Fruit fly (Drosophila melanogaster) whole organism, embryonic: ENCODE results near the gene CG31233.

ENCODE experiments used
- Asciz ChIP-seq: fragments of 200-800 bp; sonication (Bioruptor generic); optimal IDR thresholded peaks from 2 replicates; lab custom pipeline; 2017; ENCODE audit warnings: missing biosample characterization, mild to moderate bottlenecking, missing genetic modification characterization, missing genetic modification reagents
- Awh ChIP-seq: fragments of 200-800 bp; sonication (Bioruptor generic); IDR thresholded peaks from 2 replicates; pipeline ENCODE4, ENCODE4 v1.3.6; 2022; ENCODE audit warnings: missing biosample characterization, missing genetic modification characterization
- BEAF-32 ChIP-seq: fragments of 200-800 bp; sonication (Bioruptor generic); optimal IDR thresholded peaks from 3 replicates; lab custom pipeline; 2017; ENCODE audit warnings: missing biosample characterization, missing genetic modification characterization, mild to moderate bottlenecking, moderate library complexity, missing genetic modification reagents
- CG10543 ChIP-seq: fragments of 200-800 bp; sonication (Bioruptor generic); optimal IDR thresholded peaks from 3 replicates; lab custom pipeline; 2017; ENCODE audit warnings: missing biosample characterization, mild to moderate bottlenecking, missing genetic modification characterization, moderate library complexity
- CG10979 ChIP-seq: fragments of 200-800 bp; sonication (Bioruptor generic); optimal IDR thresholded peaks from 2 replicates; lab custom pipeline; 2018; ENCODE audit warnings: missing biosample characterization, mild to moderate bottlenecking, missing genetic modification characterization, moderate library complexity
- CG12104 ChIP-seq: fragments of 200-800 bp; sonication (Bioruptor generic); optimal IDR thresholded peaks from 3 replicates; lab custom pipeline; 2016; ENCODE audit warnings: missing biosample characterization, missing genetic modification characterization
- CG13424 ChIP-seq: fragments of 200-800 bp; sonication (Bioruptor generic); optimal IDR thresholded peaks from 2 replicates; lab custom pipeline; 2019; ENCODE audit warnings: missing biosample characterization, mild to moderate bottlenecking, missing genetic modification characterization, moderate library complexity
- CG14860 ChIP-seq: fragments of 200-800 bp; sonication (Bioruptor generic); IDR thresholded peaks from 3 replicates; pipeline ENCODE4 v1.3.6; 2022; ENCODE audit warnings: missing biosample characterization, missing genetic modification characterization; ENCODE audit not compliant: partially characterized antibody
- CG18476 ChIP-seq: fragments of 200-800 bp; sonication (Bioruptor generic); optimal IDR thresholded peaks from 2 replicates; lab custom pipeline; 2016; ENCODE audit warnings: missing biosample characterization, mild to moderate bottlenecking, missing genetic modification characterization
- CG2116 ChIP-seq: fragments of 200-800 bp; sonication (Bioruptor generic); optimal IDR thresholded peaks from 3 replicates; lab custom pipeline; 2018; ENCODE audit warnings: missing biosample characterization, mild to moderate bottlenecking, missing genetic modification characterization
- CG2199 ChIP-seq: fragments of 200-800 bp; sonication (Bioruptor generic); IDR thresholded peaks from 3 replicates; pipeline ENCODE4 v1.3.6; 2022; ENCODE audit warnings: missing biosample characterization, missing genetic modification characterization
- CG30020 ChIP-seq: fragments of 200-800 bp; optimal IDR thresholded peaks from 2 replicates; lab custom pipeline; 2019; ENCODE audit warnings: missing biosample characterization, mild to moderate bottlenecking, missing genetic modification characterization, moderate library complexity
- CG30431 ChIP-seq: fragments of 200-800 bp; sonication (Bioruptor generic); optimal IDR thresholded peaks from 2 replicates; lab custom pipeline; 2017; ENCODE audit warnings: missing biosample characterization, missing genetic modification characterization
- CG34376 ChIP-seq: fragments of 200-800 bp; sonication (Bioruptor generic); optimal IDR thresholded peaks from 2 replicates; lab custom pipeline; 2018; ENCODE audit warnings: missing biosample characterization, mild to moderate bottlenecking, missing genetic modification characterization
- CG43689 ChIP-seq: fragments of 200-800 bp; sonication (Bioruptor generic); IDR thresholded peaks from 2 replicates; pipeline ENCODE4 v1.3.6; 2022; ENCODE audit warnings: missing biosample characterization, missing genetic modification characterization
- CG6791 ChIP-seq: fragments of 200-800 bp; sonication (Bioruptor generic); IDR thresholded peaks from 3 replicates; pipeline ENCODE4 v1.3.6; 2022; ENCODE audit warnings: missing biosample characterization, missing genetic modification characterization; ENCODE audit not compliant: partially characterized antibody
- CG7372 ChIP-seq: fragments of 200-800 bp; sonication (Bioruptor generic); IDR thresholded peaks from 2 replicates; pipeline ENCODE4 v1.3.6; 2022; ENCODE audit warnings: missing biosample characterization, missing genetic modification characterization
- Doc3 ChIP-seq: fragments of 200-800 bp; sonication (Bioruptor generic); IDR thresholded peaks from 3 replicates; pipeline ENCODE4 v1.3.6; 2022; ENCODE audit warnings: missing biosample characterization, missing genetic modification characterization; ENCODE audit not compliant: partially characterized antibody
- Ets65A ChIP-seq: fragments of 200-800 bp; sonication (Bioruptor generic); peaks from one replicate; lab custom pipeline; 2016; ENCODE audit warnings: missing biosample characterization, missing genetic modification characterization
- Fer3 ChIP-seq: fragments of 200-800 bp; sonication (Bioruptor generic); optimal IDR thresholded peaks from 2 replicates; lab custom pipeline; 2018; ENCODE audit warnings: missing biosample characterization, mild to moderate bottlenecking, missing genetic modification characterization, moderate library complexity
- GATAe ChIP-seq: fragments of 200-800 bp; sonication (Bioruptor generic); conservative IDR thresholded peaks from 2 replicates; pipeline ENCODE4 v1.3.6; 2022; ENCODE audit warnings: missing biosample characterization, missing genetic modification characterization
- HmgZ ChIP-seq: fragments of 200-800 bp; sonication (Bioruptor generic); optimal IDR thresholded peaks from 2 replicates; lab custom pipeline; 2018; ENCODE audit warnings: missing biosample characterization, mild to moderate bottlenecking, missing genetic modification characterization
- Hsf ChIP-seq: fragments of 200-800 bp; sonication (Bioruptor generic); optimal IDR thresholded peaks from 3 replicates; lab custom pipeline; 2016; ENCODE audit warnings: missing biosample characterization, missing genetic modification characterization
- MTF-1 ChIP-seq: fragments of 200-800 bp; sonication (Bioruptor generic); optimal IDR thresholded peaks from 2 replicates; lab custom pipeline; 2018; ENCODE audit warnings: missing biosample characterization, mild to moderate bottlenecking, missing genetic modification characterization, borderline replicate concordance
- Oli ChIP-seq: fragments of 200-800 bp; sonication (Bioruptor generic); optimal IDR thresholded peaks from 2 replicates; lab custom pipeline; 2018; ENCODE audit warnings: missing biosample characterization, mild to moderate bottlenecking, missing genetic modification characterization, moderate library complexity
- Pdp1 ChIP-seq, 2 experiments: fragments of 200-800 bp; sonication (Bioruptor generic); optimal IDR thresholded peaks; 3 replicates each; lab custom pipeline; 2016; ENCODE audit warnings: missing biosample characterization in 2 of 2, missing genetic modification characterization in 2 of 2, mild to moderate bottlenecking in 1 of 2, moderate library complexity in 1 of 2
- Ravus ChIP-seq: fragments of 200-800 bp; sonication (Bioruptor generic); IDR thresholded peaks from 2 replicates; pipeline ENCODE4 v1.3.6; 2022; ENCODE audit warnings: missing biosample characterization, missing genetic modification characterization
- Taf1 ChIP-seq: fragments of 200-800 bp; sonication (Bioruptor generic); IDR thresholded peaks from 2 replicates; pipeline ENCODE4 v1.3.6; 2022; ENCODE audit warnings: missing biosample characterization, missing genetic modification characterization
- YL-1 ChIP-seq: fragments of 200-800 bp; sonication (Bioruptor generic); optimal IDR thresholded peaks from 3 replicates; lab custom pipeline; 2017; ENCODE audit warnings: missing biosample characterization, mild to moderate bottlenecking, missing genetic modification characterization
- cg ChIP-seq: fragments of 200-800 bp; sonication (Bioruptor generic); optimal IDR thresholded peaks from 3 replicates; lab custom pipeline; 2019; ENCODE audit warnings: missing biosample characterization, mild to moderate bottlenecking, missing genetic modification characterization, moderate library complexity
- chn ChIP-seq: fragments of 200-800 bp; sonication (Bioruptor generic); optimal IDR thresholded peaks from 2 replicates; lab custom pipeline; 2016; ENCODE audit warnings: missing biosample characterization, missing genetic modification characterization
- exex ChIP-seq: fragments of 200-800 bp; sonication (Bioruptor generic); optimal IDR thresholded peaks from 4 replicates; lab custom pipeline; 2018; ENCODE audit warnings: missing biosample characterization, mild to moderate bottlenecking, missing genetic modification characterization, moderate library complexity
- h ChIP-seq: fragments of >200 bp; optimal IDR thresholded peaks from 2 replicates; lab custom pipeline; 2017
- ham ChIP-seq: fragments of 200-800 bp; sonication (Bioruptor generic); IDR thresholded peaks from 2 replicates; pipeline ENCODE4 v1.3.6; 2022; ENCODE audit warnings: missing biosample characterization, missing genetic modification characterization
- inv ChIP-seq: fragments of 200-800 bp; sonication (Bioruptor generic); IDR thresholded peaks from 2 replicates; pipeline ENCODE4 v1.3.6; 2022; ENCODE audit warnings: missing biosample characterization, missing genetic modification characterization; ENCODE audit not compliant: partially characterized antibody
- lab ChIP-seq: fragments of 200-800 bp; sonication (Bioruptor generic); optimal IDR thresholded peaks from 3 replicates; lab custom pipeline; 2017; ENCODE audit warnings: missing biosample characterization, missing genetic modification characterization, mild to moderate bottlenecking, moderate library complexity, missing genetic modification reagents
- sd ChIP-seq: fragments of 200-800 bp; sonication (Bioruptor generic); optimal IDR thresholded peaks from 3 replicates; lab custom pipeline; 2018; ENCODE audit warnings: missing biosample characterization, mild to moderate bottlenecking, missing genetic modification characterization, moderate library complexity
- sna ChIP-seq: fragments of 200-800 bp; sonication (Bioruptor generic); IDR thresholded peaks from 2 replicates; pipeline ENCODE4 v1.3.6; 2022; ENCODE audit warnings: missing biosample characterization, missing genetic modification characterization; ENCODE audit not compliant: partially characterized antibody
- so ChIP-seq: fragments of 200-800 bp; sonication (Bioruptor generic); IDR thresholded peaks from 3 replicates; pipeline ENCODE4 v1.3.6; 2022; ENCODE audit warnings: missing biosample characterization, missing genetic modification characterization
- sug ChIP-seq: fragments of 200-800 bp; optimal IDR thresholded peaks from 2 replicates; lab custom pipeline; 2019; ENCODE audit warnings: missing biosample characterization, mild to moderate bottlenecking, missing genetic modification characterization, moderate library complexity
- toy ChIP-seq: fragments of 200-800 bp; sonication (Bioruptor generic); IDR thresholded peaks from 2 replicates; pipeline ENCODE4 v1.3.6; 2022; ENCODE audit warnings: missing biosample characterization, missing genetic modification characterization
- zen2 ChIP-seq: fragments of 200-800 bp; sonication (Bioruptor generic); IDR thresholded peaks from 3 replicates; pipeline ENCODE4 v1.3.6; 2022; ENCODE audit warnings: missing biosample characterization, missing genetic modification characterization; ENCODE audit not compliant: partially characterized antibody

CG31233 gene

dm6 chr3R:21740766-21741350 is 8.8 kb upstream of the CG31233 start (continued):
- TF ChIP-seq zen2 (GFP tag; lab: Robert Waterston, UW): no peak
- TF ChIP-seq CG13424 (tag; lab: Kevin White, UChicago): no peak
- no peak for TF ChIP-seq CG7372 (GFP tag; lab: Robert Waterston, UW)
- TF ChIP-seq Awh (GFP tag; lab: Robert Waterston, UW): no peak
- TF ChIP-seq CG10979 (tag; lab: Kevin White, UChicago): no peak
- TF ChIP-seq CG14860 (GFP tag; lab: Robert Waterston, UW): no peak
- TF ChIP-seq YL-1 (GFP tag; lab: Kevin White, UChicago): no peak
- no peak for TF ChIP-seq CG30431 (GFP tag; lab: Kevin White, UChicago)
- peak; percentile 57 for TF ChIP-seq CG10543 (GFP tag; lab: Kevin White, UChicago)
- no peak for TF ChIP-seq ham (GFP tag; lab: Robert Waterston, UW)
- TF ChIP-seq Hsf (GFP tag; lab: Kevin White, UChicago): no peak
- TF ChIP-seq CG2116 (GFP tag; lab: Kevin White, UChicago): no peak
- no peak for TF ChIP-seq MTF-1 (GFP tag; lab: Kevin White, UChicago)
- no peak for TF ChIP-seq h (lab: Kevin White, UChicago)
- TF ChIP-seq CG43689: no peak
- TF ChIP-seq Pdp1 (GFP tag; optimal IDR thresholded peaks at IDR 0.05; lab: Kevin White, UChicago): peak in 1 of 2 experiments; percentile 90
- no peak for TF ChIP-seq inv
- TF ChIP-seq GATAe: peak; percentile 50; the same call in 1 of the 2 replicates
- no peak for TF ChIP-seq CG18476 (GFP tag; lab: Kevin White, UChicago)
- TF ChIP-seq HmgZ (tag; lab: Kevin White, UChicago): peak; percentile 29
- TF ChIP-seq cg: no peak
- TF ChIP-seq Asciz (GFP tag; lab: Kevin White, UChicago): no peak
- TF ChIP-seq, all 482 proteins: peak for 15

- TF ChIP-seq Pdp1 (GFP tag; optimal IDR thresholded peaks at IDR 0.05; lab: Kevin White, UChicago) (peak in 1 of 2 experiments; percentile 78), HmgZ (tag; lab: Kevin White, UChicago) (no peak), BEAF-32 (GFP tag; lab: Kevin White, UChicago) (no peak), CG6791 (0 out of 3 replicates have a peak, but pooled peaks have one; percentile 34), CG34376 (GFP tag; lab: Kevin White, UChicago) (peak; percentile 18)
- TF ChIP-seq, all 482 proteins: peak for 3
Observed at dm6 chr3R:21744988-21745387, 4.7 kb upstream of the CG31233 start, which contains the start of gene CG31343. Gene CG31343 (plus strand): TSS chr3R:21745266.

dm6 chr3R:21745887-21746286 is 3.8 kb upstream of the CG31233 start:
- peak; percentile 22 for TF ChIP-seq sug (tag; lab: Kevin White, UChicago)
- no peak for TF ChIP-seq CG12104 (GFP tag; lab: Kevin White, UChicago)
- TF ChIP-seq CG34376 (GFP tag; lab: Kevin White, UChicago): peak; percentile 42
- TF ChIP-seq exex (tag; lab: Kevin White, UChicago): peak; percentile 93

dm6 chr3R:21753099-21753498 is 3.4 kb downstream of the CG31233 start:
- TF ChIP-seq Oli (tag; lab: Kevin White, UChicago) (no peak), Ravus (GFP tag; lab: Robert Waterston, UW) (no peak), Doc3 (GFP tag; lab: Robert Waterston, UW) (no peak), so (GFP tag; lab: Robert Waterston, UW) (no peak), Taf1 (GFP tag; lab: Robert Waterston, UW) (no peak), lab (GFP tag; lab: Kevin White, UChicago) (no peak), Ets65A (peak; percentile 17), sug (tag; lab: Kevin White, UChicago) (peak; percentile 41), Fer3 (tag; lab: Kevin White, UChicago) (no peak), chn (GFP tag; lab: Kevin White, UChicago) (no peak), sna (no peak), CG2199 (GFP tag; lab: Robert Waterston, UW) (0 out of 3 replicates have a peak, but pooled peaks have one; percentile 3), sd (tag; lab: Kevin White, UChicago) (peak; percentile 82), toy (GFP tag; lab: Robert Waterston, UW) (no peak), CG30020 (no peak), CG34376 (GFP tag; lab: Kevin White, UChicago) (peak; percentile 46), exex (tag; lab: Kevin White, UChicago) (peak; percentile 42)
